Worm (Caenorhabditis elegans): ENCODE measurements around the gene sra-36.

sra-36 gene

DNA sequence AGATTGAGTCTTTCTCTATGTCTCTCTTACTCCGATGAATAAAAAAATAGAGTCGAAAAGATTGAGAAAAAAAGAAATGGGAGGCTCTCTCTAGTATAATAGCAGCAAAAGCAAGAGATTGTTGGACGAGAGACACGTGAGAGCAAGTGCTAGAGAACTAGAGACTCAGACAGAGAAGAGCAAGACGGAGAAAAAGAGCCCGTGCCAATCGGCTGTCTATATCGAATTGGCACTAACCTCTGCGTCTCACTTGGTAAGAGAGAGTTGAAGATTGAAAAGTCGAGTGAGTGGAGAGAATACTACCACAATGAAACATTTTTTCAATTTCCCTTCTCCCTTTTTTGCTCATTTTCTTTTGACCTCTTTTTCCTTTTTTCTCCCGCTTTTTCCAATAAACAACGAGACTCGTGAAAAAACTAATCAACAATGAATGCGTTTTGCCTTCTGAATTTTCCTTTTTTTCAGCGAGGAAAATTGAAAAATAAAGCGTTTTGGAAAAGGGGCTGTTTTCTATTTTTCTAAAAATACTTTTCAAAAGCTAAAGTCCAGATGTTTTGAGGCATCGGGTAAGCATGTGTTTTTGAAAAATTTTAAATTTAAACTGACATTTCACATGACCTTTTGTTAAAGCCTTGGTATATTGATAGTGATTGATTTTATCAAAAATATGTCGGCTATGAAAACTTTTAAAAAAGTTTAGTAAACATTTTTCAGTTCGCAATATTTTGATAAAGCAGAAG is 33.8 kb downstream of the sra-36 start (continued):
- no peak for TF ChIP-seq C04F5.9 (tag; optimal IDR thresholded peaks at IDR 0.05)
- TF ChIP-seq ztf-11 (tag; optimal IDR thresholded peaks at IDR 0.05), result no peak
- TF ChIP-seq pax-3 (tag; optimal IDR thresholded peaks at IDR 0.05), result no peak
- TF ChIP-seq ztf-4 (tag; optimal IDR thresholded peaks at IDR 0.05), result no peak
- no peak for TF ChIP-seq nhr-76 (tag; optimal IDR thresholded peaks at IDR 0.05)
- peak; percentile 59 to 60 for TF ChIP-seq efl-1 (optimal IDR thresholded peaks at IDR 0.05)
- TF ChIP-seq efl-1 (GFP tag; optimal IDR thresholded peaks at IDR 0.05 in 1 of 2), result peak; percentile 17 to 89
- no peak for TF ChIP-seq aly-2 (tag; optimal IDR thresholded peaks at IDR 0.05)
- no peak for TF ChIP-seq F16B12.6 (tag; optimal IDR thresholded peaks at IDR 0.05)
- TF ChIP-seq mep-1 (tag; optimal IDR thresholded peaks at IDR 0.05), result peak; percentile 39
- TF ChIP-seq ama-1 (optimal IDR thresholded peaks at IDR 0.05), result no peak
- TF ChIP-seq xbp-1 (tag; optimal IDR thresholded peaks at IDR 0.05), result peak; percentile 58
- no peak for TF ChIP-seq nhr-12 (tag; optimal IDR thresholded peaks at IDR 0.05)
- no peak for TF ChIP-seq lin-39 (tag; optimal IDR thresholded peaks at IDR 0.05)
- TF ChIP-seq alr-1 (tag; optimal IDR thresholded peaks at IDR 0.05; ENCODE audit: borderline replicate concordance), result no peak
- peak; percentile 23 for TF ChIP-seq egl-13 (tag; optimal IDR thresholded peaks at IDR 0.05)
- peak in 1 of 2 experiments; percentile 55 for TF ChIP-seq lin-35 (GFP tag; optimal IDR thresholded peaks at IDR 0.05)
- TF ChIP-seq nhr-20 (tag; optimal IDR thresholded peaks at IDR 0.05), result peak; percentile 39
- peak; percentile 7 for TF ChIP-seq sox-4 (tag; optimal IDR thresholded peaks at IDR 0.05)
- no peak for TF ChIP-seq lir-3 (tag; optimal IDR thresholded peaks at IDR 0.05; ENCODE audit: poor library complexity)
- TF ChIP-seq jun-1 (tag; optimal IDR thresholded peaks at IDR 0.05), result no peak
- TF ChIP-seq sup-37 (GFP tag; optimal IDR thresholded peaks at IDR 0.05), result no peak
- no peak for TF ChIP-seq hlh-17 (GFP tag; optimal IDR thresholded peaks at IDR 0.05; ENCODE audit: borderline replicate concordance)
- peak; percentile 86 for TF ChIP-seq fkh-8 (tag; optimal IDR thresholded peaks at IDR 0.05)
- no peak for TF ChIP-seq elt-3 (tag; optimal IDR thresholded peaks at IDR 0.05)
- no peak for TF ChIP-seq C34B4.2 (tag; optimal IDR thresholded peaks at IDR 0.05)
- TF ChIP-seq ceh-63 (GFP tag; optimal IDR thresholded peaks at IDR 0.05), result no peak
- peak; percentile 73 for TF ChIP-seq swsn-7 (tag; optimal IDR thresholded peaks at IDR 0.05)
- no peak for TF ChIP-seq tlp-1 (tag; optimal IDR thresholded peaks at IDR 0.05)
- TF ChIP-seq elt-2 (tag; optimal IDR thresholded peaks at IDR 0.05), result peak; percentile 45
- peak; percentile 78 for TF ChIP-seq snu-23 (GFP tag; optimal IDR thresholded peaks at IDR 0.05)
- TF ChIP-seq ceh-88 (GFP tag; IDR thresholded peaks at IDR 0.05), result no peak
- no peak for TF ChIP-seq unc-98 (GFP tag; IDR thresholded peaks at IDR 0.05)
- TF ChIP-seq zag-1 (tag; optimal IDR thresholded peaks at IDR 0.05), result peak; percentile 27
- no peak for TF ChIP-seq snpc-4 (tag; optimal IDR thresholded peaks at IDR 0.05)
- TF ChIP-seq hlh-4 (tag; optimal IDR thresholded peaks at IDR 0.05), result no peak
- no peak for TF ChIP-seq zip-4 (GFP tag; optimal IDR thresholded peaks at IDR 0.05)
- TF ChIP-seq fkh-4 (tag; optimal IDR thresholded peaks at IDR 0.05; ENCODE audit: borderline replicate concordance), result peak; percentile 52
- TF ChIP-seq C16A3.4 (tag; optimal IDR thresholded peaks at IDR 0.05), result peak; percentile 9
- TF ChIP-seq pag-3 (tag; optimal IDR thresholded peaks at IDR 0.05; ENCODE audit: borderline replicate concordance, insufficient read depth), result peak; percentile 83
- TF ChIP-seq sptf-1 (tag; optimal IDR thresholded peaks at IDR 0.05), result no peak
- no peak for TF ChIP-seq nhr-85 (tag)
- no peak for TF ChIP-seq unc-130 (tag; optimal IDR thresholded peaks at IDR 0.05)
- peak; percentile 30 for TF ChIP-seq irx-1 (tag; optimal IDR thresholded peaks at IDR 0.05)
- TF ChIP-seq unc-86 (tag; optimal IDR thresholded peaks at IDR 0.05), result peak; percentile 77
- no peak for TF ChIP-seq grh-1 (GFP tag; IDR thresholded peaks at IDR 0.05)
- TF ChIP-seq ceh-8 (GFP tag; optimal IDR thresholded peaks at IDR 0.05), result peak; percentile 3
- peak; percentile 94 for TF ChIP-seq lin-14 (GFP tag; optimal IDR thresholded peaks at IDR 0.05)
- no peak for TF ChIP-seq nhr-84 (tag; optimal IDR thresholded peaks at IDR 0.05)
- peak; percentile 55 for TF ChIP-seq nhr-77 (tag; optimal IDR thresholded peaks at IDR 0.05)
- peak; percentile 39 for TF ChIP-seq lin-13 (GFP tag; optimal IDR thresholded peaks at IDR 0.05)
- no peak for TF ChIP-seq aha-1 (tag; optimal IDR thresholded peaks at IDR 0.05)
- TF ChIP-seq ets-5 (GFP tag; IDR thresholded peaks at IDR 0.05), result no peak
